5 fruit fly cellular contexts compared by ENCODE assay signal in the genomic region with DNA sequence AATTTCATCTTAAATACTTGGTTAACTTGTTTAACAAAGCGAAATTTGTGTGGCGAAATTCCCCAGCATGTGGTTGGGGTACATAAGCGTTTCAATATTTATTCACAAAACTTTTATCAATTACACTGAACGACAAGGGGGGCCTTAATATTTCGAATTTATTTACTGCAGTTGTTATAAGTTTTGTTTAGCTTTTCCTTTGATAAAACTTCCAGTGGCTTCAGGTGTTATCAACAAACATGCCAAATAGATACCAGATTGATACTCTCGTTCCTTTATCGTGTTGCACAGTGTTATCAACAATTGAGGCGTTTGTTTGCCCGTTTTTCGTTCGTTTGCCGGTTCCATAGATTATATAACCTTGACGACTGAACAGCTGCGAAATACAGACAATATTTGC.
A peak's percentile ranks its signal among the peaks of the same experiment; 100 is the strongest.
TF ChIP-seq lines count a peak whose summit lies in the region.

No protein-coding gene starts in this region.

- TF ChIP-seq CTCF in whole organism, embryonic (GFP tag; optimal IDR thresholded peaks at IDR 0.05; lab: Kevin White, UChicago) = no peak

TF ChIP-seq in whole organism, adult, 20 proteins besides CTCF, POLR2A, EP300 and RAD21:
- no peak for TF ChIP-seq CG7045 (GFP tag; optimal IDR thresholded peaks at IDR 0.05; lab: Kevin White, UChicago)
- no peak for TF ChIP-seq bab1 (GFP tag; optimal IDR thresholded peaks at IDR 0.05; lab: Kevin White, UChicago)
- TF ChIP-seq Clk (GFP tag; optimal IDR thresholded peaks at IDR 0.05; lab: Kevin White, UChicago) = no peak
- TF ChIP-seq pad (GFP tag; optimal IDR thresholded peaks at IDR 0.05; lab: Kevin White, UChicago) = no peak
- no peak for TF ChIP-seq cic (GFP tag; optimal IDR thresholded peaks at IDR 0.05; lab: Kevin White, UChicago)
- TF ChIP-seq CG14711 (tag; optimal IDR thresholded peaks at IDR 0.05; lab: Kevin White, UChicago) = peak; percentile 26
- peak; percentile 20 for TF ChIP-seq kay (GFP tag; lab: Kevin White, UChicago; ENCODE audit: borderline replicate concordance)
- no peak for TF ChIP-seq CG33017 (tag; optimal IDR thresholded peaks at IDR 0.05; lab: Kevin White, UChicago)
TF ChIP-seq in whole organism, adult: peak in this region for 2.

TF ChIP-seq in whole organism, embryonic, 481 proteins besides CTCF, POLR2A, EP300 and RAD21 (continues in another document):
- TF ChIP-seq CG18599 (GFP tag; optimal IDR thresholded peaks at IDR 0.05; lab: Kevin White, UChicago) = peak; percentile 30
- TF ChIP-seq CG2120 (GFP tag; optimal IDR thresholded peaks at IDR 0.05; lab: Kevin White, UChicago) = peak; percentile 55
- peak; percentile 65 for TF ChIP-seq lab (GFP tag; optimal IDR thresholded peaks at IDR 0.05; lab: Kevin White, UChicago)
- peak; percentile 17 for TF ChIP-seq corto (GFP tag; optimal IDR thresholded peaks at IDR 0.05; lab: Kevin White, UChicago)
- TF ChIP-seq Blimp-1 (GFP tag; optimal IDR thresholded peaks at IDR 0.05; lab: Kevin White, UChicago) = peak; percentile 17
- TF ChIP-seq ara (GFP tag; IDR thresholded peaks at IDR 0.05; lab: Robert Waterston, UW) = 0 out of 2 replicates have a peak, but pooled peaks have one; percentile 41
- peak; percentile 49 for TF ChIP-seq CG2678 (tag; optimal IDR thresholded peaks at IDR 0.05; lab: Kevin White, UChicago)
- TF ChIP-seq CG7839 (tag; optimal IDR thresholded peaks at IDR 0.05; lab: Kevin White, UChicago) = peak; percentile 42
- TF ChIP-seq vvl (GFP tag; IDR thresholded peaks at IDR 0.05; lab: Robert Waterston, UW) = peak; percentile 53; the same call in 1 of the 2 replicates
- peak; percentile 51 for TF ChIP-seq CG11504 (tag; optimal IDR thresholded peaks at IDR 0.05; lab: Kevin White, UChicago)
- TF ChIP-seq Aef1 (GFP tag; IDR thresholded peaks at IDR 0.05; lab: Robert Waterston, UW) = 0 out of 3 replicates have a peak, but pooled peaks have one; percentile 14
- no peak for TF ChIP-seq dan (GFP tag; IDR thresholded peaks at IDR 0.05; lab: Robert Waterston, UW)
- peak; percentile 57 for TF ChIP-seq Rfx (GFP tag; IDR thresholded peaks at IDR 0.05; lab: Robert Waterston, UW)
- TF ChIP-seq caup (GFP tag; optimal IDR thresholded peaks at IDR 0.05; lab: Kevin White, UChicago; ENCODE audit: severe bottlenecking) = peak; percentile 4
- TF ChIP-seq CoRest (tag; optimal IDR thresholded peaks at IDR 0.05; lab: Kevin White, UChicago) = no peak
- TF ChIP-seq CG18619 (GFP tag; optimal IDR thresholded peaks at IDR 0.05; lab: Kevin White, UChicago) = peak; percentile 4
- TF ChIP-seq CG17612 (GFP tag; IDR thresholded peaks at IDR 0.05; lab: Robert Waterston, UW) = no peak
- TF ChIP-seq NfI (GFP tag; optimal IDR thresholded peaks at IDR 0.05; lab: Kevin White, UChicago) = peak; percentile 5
- peak; percentile 43 for TF ChIP-seq CG17328 (GFP tag; IDR thresholded peaks at IDR 0.05; lab: Robert Waterston, UW)

TF ChIP-seq in whole organism, prepupa, 60 proteins besides CTCF, POLR2A, EP300 and RAD21 (continues in another document):
- TF ChIP-seq Blimp-1 (GFP tag; optimal IDR thresholded peaks at IDR 0.05; lab: Kevin White, UChicago) (peak; percentile 41), CG6163 (GFP tag; IDR thresholded peaks at IDR 0.05; lab: Robert Waterston, UW) (peak; percentile 66; the same call in 2 of the 3 replicates), dac (GFP tag; optimal IDR thresholded peaks at IDR 0.05; lab: Kevin White, UChicago) (no peak), CG11294 (GFP tag; IDR thresholded peaks at IDR 0.05; lab: Robert Waterston, UW) (no peak), CG9139 (GFP tag; optimal IDR thresholded peaks at IDR 0.05; lab: Kevin White, UChicago) (no peak), acj6 (GFP tag; optimal IDR thresholded peaks at IDR 0.05; lab: Kevin White, UChicago) (peak; percentile 56), Hr4 (GFP tag; optimal IDR thresholded peaks at IDR 0.05; lab: Kevin White, UChicago) (peak; percentile 34), Sox102F (GFP tag; optimal IDR thresholded peaks at IDR 0.05; lab: Kevin White, UChicago) (peak; percentile 73), CG16779 (tag; optimal IDR thresholded peaks at IDR 0.05; lab: Kevin White, UChicago) (no peak), CG34406 (GFP tag; optimal IDR thresholded peaks at IDR 0.05; lab: Kevin White, UChicago) (peak; percentile 57), CG3032 (tag; optimal IDR thresholded peaks at IDR 0.05; lab: Kevin White, UChicago) (peak; percentile 26), CG7368 (GFP tag; optimal IDR thresholded peaks at IDR 0.05; lab: Kevin White, UChicago) (no peak), CG8119 (GFP tag; IDR thresholded peaks at IDR 0.05; lab: Robert Waterston, UW) (no peak; the same call in 2 of the 3 replicates), ss (GFP tag; optimal IDR thresholded peaks at IDR 0.05; lab: Kevin White, UChicago) (no peak), salr (GFP tag; optimal IDR thresholded peaks at IDR 0.05; lab: Kevin White, UChicago) (no peak), topi (GFP tag; optimal IDR thresholded peaks at IDR 0.05; lab: Kevin White, UChicago) (peak; percentile 85), fd85E (GFP tag; optimal IDR thresholded peaks at IDR 0.05; lab: Kevin White, UChicago) (no peak), svp (GFP tag; lab: Kevin White, UChicago) (peak; percentile 91), Met (GFP tag; optimal IDR thresholded peaks at IDR 0.05; lab: Kevin White, UChicago) (peak; percentile 69), CG11902 (GFP tag; optimal IDR thresholded peaks at IDR 0.05; lab: Kevin White, UChicago) (peak; percentile 47), CG6808 (GFP tag; optimal IDR thresholded peaks at IDR 0.05; lab: Kevin White, UChicago) (no peak)

TF ChIP-seq in whole organism, pupa, 21 proteins besides CTCF, POLR2A, EP300 and RAD21:
- TF ChIP-seq D1 (tag; optimal IDR thresholded peaks at IDR 0.05; lab: Kevin White, UChicago) (no peak), CG13204 (GFP tag; optimal IDR thresholded peaks at IDR 0.05; lab: Kevin White, UChicago) (no peak), CG32121 (GFP tag; IDR thresholded peaks at IDR 0.05; lab: Robert Waterston, UW) (0 out of 2 replicates have a peak, but pooled peaks have one; percentile 7), CG34367 (tag; optimal IDR thresholded peaks at IDR 0.05; lab: Kevin White, UChicago) (no peak), CG15710 (tag; optimal IDR thresholded peaks at IDR 0.05; lab: Kevin White, UChicago) (no peak), rn (GFP tag; IDR thresholded peaks at IDR 0.05; lab: Robert Waterston, UW) (no peak), CG12605 (GFP tag; IDR thresholded peaks at IDR 0.05; lab: Robert Waterston, UW) (no peak), gl (tag; optimal IDR thresholded peaks at IDR 0.05; lab: Kevin White, UChicago) (no peak), Snoo (tag; optimal IDR thresholded peaks at IDR 0.05; lab: Kevin White, UChicago) (peak; percentile 77), fd96Ca (GFP tag; IDR thresholded peaks at IDR 0.05; lab: Robert Waterston, UW) (no peak), CG14655 (GFP tag; optimal IDR thresholded peaks at IDR 0.05; lab: Kevin White, UChicago) (peak; percentile 20), CG4496 (GFP tag; IDR thresholded peaks at IDR 0.05; lab: Robert Waterston, UW) (peak; percentile 84), CG17806 (tag; optimal IDR thresholded peaks at IDR 0.05; lab: Kevin White, UChicago) (peak; percentile 51), Ets98B (GFP tag; IDR thresholded peaks at IDR 0.05; lab: Robert Waterston, UW) (peak; percentile 49), CG8159 (tag; optimal IDR thresholded peaks at IDR 0.05; lab: Kevin White, UChicago) (peak; percentile 52), CG10348 (GFP tag; IDR thresholded peaks at IDR 0.05; lab: Robert Waterston, UW) (no peak), CG9948 (tag; optimal IDR thresholded peaks at IDR 0.05; lab: Kevin White, UChicago) (peak; percentile 34), Pif1B (GFP tag; optimal IDR thresholded peaks at IDR 0.05; lab: Kevin White, UChicago) (peak; percentile 53), EcR (GFP tag; optimal IDR thresholded peaks at IDR 0.05; lab: Kevin White, UChicago) (no peak), CG8301 (tag; optimal IDR thresholded peaks at IDR 0.05; lab: Kevin White, UChicago) (peak; percentile 5), Pif1A (GFP tag; optimal IDR thresholded peaks at IDR 0.05; lab: Kevin White, UChicago) (peak; percentile 44)

TF ChIP-seq in whole organism, wandering third instar larva, 38 proteins besides CTCF, POLR2A, EP300 and RAD21:
- TF ChIP-seq Sp1 (GFP tag; optimal IDR thresholded peaks at IDR 0.05; lab: Kevin White, UChicago) (peak; percentile 59), jim (GFP tag; optimal IDR thresholded peaks at IDR 0.05; lab: Kevin White, UChicago) (no peak), h (GFP tag; optimal IDR thresholded peaks at IDR 0.05; lab: Kevin White, UChicago) (peak; percentile 84), HLH106 (tag; optimal IDR thresholded peaks at IDR 0.05; lab: Kevin White, UChicago) (peak; percentile 71), Myc (optimal IDR thresholded peaks at IDR 0.05; lab: Kevin White, UChicago) (no peak), dmrt93B (GFP tag; optimal IDR thresholded peaks at IDR 0.05; lab: Kevin White, UChicago) (peak; percentile 72), Mio (GFP tag; optimal IDR thresholded peaks at IDR 0.05; lab: Kevin White, UChicago) (peak; percentile 4), CG32264 (GFP tag; optimal IDR thresholded peaks at IDR 0.05; lab: Kevin White, UChicago) (peak; percentile 63), Jra (GFP tag; optimal IDR thresholded peaks at IDR 0.05; lab: Kevin White, UChicago) (no peak), psq (GFP tag; optimal IDR thresholded peaks at IDR 0.05; lab: Kevin White, UChicago) (peak; percentile 56), tai (GFP tag; optimal IDR thresholded peaks at IDR 0.05; lab: Kevin White, UChicago) (peak; percentile 16), woc (GFP tag; optimal IDR thresholded peaks at IDR 0.05; lab: Kevin White, UChicago) (peak; percentile 30), ey (GFP tag; optimal IDR thresholded peaks at IDR 0.05; lab: Kevin White, UChicago) (peak; percentile 73), lola (GFP tag; optimal IDR thresholded peaks at IDR 0.05; lab: Kevin White, UChicago) (no peak), br (GFP tag; optimal IDR thresholded peaks at IDR 0.05; lab: Kevin White, UChicago) (peak; percentile 85), fru (GFP tag; optimal IDR thresholded peaks at IDR 0.05; lab: Kevin White, UChicago) (peak; percentile 85), rgr (GFP tag; optimal IDR thresholded peaks at IDR 0.05; lab: Kevin White, UChicago) (peak; percentile 82), sage (GFP tag; optimal IDR thresholded peaks at IDR 0.05; lab: Kevin White, UChicago) (peak; percentile 52), N (GFP tag; optimal IDR thresholded peaks at IDR 0.05; lab: Kevin White, UChicago) (no peak), foxo (GFP tag; optimal IDR thresholded peaks at IDR 0.05; lab: Kevin White, UChicago) (peak; percentile 63 to 89), OdsH (GFP tag; optimal IDR thresholded peaks at IDR 0.05; lab: Kevin White, UChicago) (peak; percentile 68), Rel (GFP tag; optimal IDR thresholded peaks at IDR 0.05; lab: Kevin White, UChicago) (no peak), Rel (tag; optimal IDR thresholded peaks at IDR 0.05; lab: Kevin White, UChicago) (peak; percentile 3), Hnf4 (GFP tag; optimal IDR thresholded peaks at IDR 0.05; lab: Kevin White, UChicago) (peak; percentile 61)
